Worm (Caenorhabditis elegans): ENCODE measurements around the gene aass-1.

DNA sequence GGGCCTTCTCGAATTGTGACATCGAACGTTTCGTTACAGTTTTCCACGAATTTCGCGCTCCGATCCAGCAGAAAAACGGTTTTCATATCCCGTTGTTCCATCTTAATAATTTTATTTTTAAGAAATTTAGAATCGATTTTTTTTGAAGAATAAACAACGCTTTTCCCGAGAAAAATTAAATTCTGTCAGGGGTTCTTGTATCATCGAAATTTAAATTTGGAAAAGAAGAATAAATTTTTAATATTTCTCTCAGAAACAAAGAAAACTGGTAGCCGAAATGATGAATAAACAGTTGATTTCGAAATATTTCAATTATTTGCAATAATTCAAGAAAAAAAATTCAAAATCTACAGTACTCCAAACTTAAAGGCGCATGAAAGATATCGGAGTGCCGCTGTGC lies 7.6 kb upstream of the aass-1 start, which contains the start of gene ints-13:
- TF ChIP-seq ces-1 (GFP tag; optimal IDR thresholded peaks at IDR 0.05) = no peak
- TF ChIP-seq lin-13 (tag; optimal IDR thresholded peaks at IDR 0.05) = no peak
- no peak for TF ChIP-seq unc-39 (tag; optimal IDR thresholded peaks at IDR 0.05)
- TF ChIP-seq elt-1 (tag; optimal IDR thresholded peaks at IDR 0.05; ENCODE audit: borderline replicate concordance, insufficient read depth) = no peak
- TF ChIP-seq lsy-2 (tag; optimal IDR thresholded peaks at IDR 0.05) = no peak
- no peak for TF ChIP-seq nhr-237 (tag; optimal IDR thresholded peaks at IDR 0.05)
- TF ChIP-seq mab-5 (tag; optimal IDR thresholded peaks at IDR 0.05) = no peak
- no peak for TF ChIP-seq sptf-1 (tag; optimal IDR thresholded peaks at IDR 0.05)
- TF ChIP-seq cnd-1 (tag; optimal IDR thresholded peaks at IDR 0.05) = no peak
- no peak for TF ChIP-seq nhr-12 (tag; optimal IDR thresholded peaks at IDR 0.05)
